Fruit fly (Drosophila melanogaster) whole organism, embryonic: ENCODE results near the gene CG9302.

Experiments used
- CG10321 ChIP-seq: fragments of 200-800 bp; sonication (Bioruptor generic); IDR thresholded peaks from 2 replicates; pipeline ENCODE4 v1.3.6; 2022; ENCODE audit warnings: missing biosample characterization, missing genetic modification characterization
- CG10462 ChIP-seq: fragments of 200-800 bp; sonication (Bioruptor generic); optimal IDR thresholded peaks from 2 replicates; lab custom pipeline; 2016; ENCODE audit warnings: missing biosample characterization, missing genetic modification characterization
- CG10654 ChIP-seq: fragments of 200-800 bp; sonication (Bioruptor generic); optimal IDR thresholded peaks from 2 replicates; lab custom pipeline; 2016; ENCODE audit warnings: missing biosample characterization, missing genetic modification characterization
- CG11247 ChIP-seq: fragments of 200-800 bp; sonication (Bioruptor generic); IDR thresholded peaks from 2 replicates; pipeline ENCODE4 v1.3.6; 2022; ENCODE audit warnings: missing biosample characterization, missing genetic modification characterization
- CG11398 ChIP-seq: fragments of 200-800 bp; sonication (Bioruptor generic); optimal IDR thresholded peaks from 2 replicates; lab custom pipeline; 2016; ENCODE audit warnings: missing biosample characterization, missing genetic modification characterization
- CG12104 ChIP-seq: fragments of 200-800 bp; sonication (Bioruptor generic); optimal IDR thresholded peaks from 3 replicates; lab custom pipeline; 2016; ENCODE audit warnings: missing biosample characterization, missing genetic modification characterization
- CG12744 ChIP-seq: fragments of 200-800 bp; sonication (Bioruptor generic); optimal IDR thresholded peaks from 2 replicates; lab custom pipeline; 2016; ENCODE audit warnings: missing biosample characterization, missing genetic modification characterization
- CG13894 ChIP-seq: fragments of 200-800 bp; sonication (Bioruptor generic); optimal IDR thresholded peaks from 3 replicates; lab custom pipeline; 2018; ENCODE audit warnings: missing biosample characterization, mild to moderate bottlenecking, missing genetic modification characterization, moderate library complexity
- CG14710 ChIP-seq: fragments of 200-800 bp; sonication (Bioruptor generic); optimal IDR thresholded peaks from 3 replicates; lab custom pipeline; 2019; ENCODE audit warnings: missing biosample characterization, mild to moderate bottlenecking, missing genetic modification characterization, moderate library complexity
- CG14860 ChIP-seq: fragments of 200-800 bp; sonication (Bioruptor generic); IDR thresholded peaks from 3 replicates; pipeline ENCODE4 v1.3.6; 2022; ENCODE audit warnings: missing biosample characterization, missing genetic modification characterization; ENCODE audit not compliant: partially characterized antibody
- CG1529 ChIP-seq: fragments of 200-800 bp; sonication (Bioruptor generic); optimal IDR thresholded peaks from 3 replicates; lab custom pipeline; 2018; ENCODE audit warnings: missing biosample characterization, missing genetic modification characterization
- CG2678 ChIP-seq: fragments of 200-800 bp; sonication (Bioruptor generic); optimal IDR thresholded peaks from 3 replicates; lab custom pipeline; 2019; ENCODE audit warnings: missing biosample characterization, mild to moderate bottlenecking, missing genetic modification characterization, moderate library complexity
- CG31388 ChIP-seq: fragments of 200-800 bp; sonication (Bioruptor generic); optimal IDR thresholded peaks from 2 replicates; lab custom pipeline; 2016; ENCODE audit warnings: missing biosample characterization, missing genetic modification characterization
- CG3163 ChIP-seq: fragments of 200-800 bp; sonication (Bioruptor generic); optimal IDR thresholded peaks from 3 replicates; lab custom pipeline; 2016; ENCODE audit warnings: missing biosample characterization, missing genetic modification characterization
- CG32532 ChIP-seq: fragments of 200-800 bp; sonication (Bioruptor generic); IDR thresholded peaks from 2 replicates; pipeline ENCODE4 v1.3.6; 2022; ENCODE audit warnings: missing biosample characterization, missing genetic modification characterization
- CG4707 ChIP-seq: fragments of 200-800 bp; sonication (Bioruptor generic); optimal IDR thresholded peaks from 2 replicates; lab custom pipeline; 2018; ENCODE audit warnings: missing biosample characterization, mild to moderate bottlenecking, missing genetic modification characterization, moderate library complexity
- CG5180 ChIP-seq: fragments of 200-800 bp; sonication (Bioruptor generic); optimal IDR thresholded peaks from 3 replicates; lab custom pipeline; 2017; ENCODE audit warnings: missing biosample characterization, missing genetic modification characterization, mild to moderate bottlenecking, moderate library complexity, missing genetic modification reagents
- CG9437 ChIP-seq: fragments of 200-800 bp; sonication (Bioruptor generic); optimal IDR thresholded peaks from 2 replicates; lab custom pipeline; 2018; ENCODE audit warnings: missing biosample characterization, mild to moderate bottlenecking, missing genetic modification characterization
- CG9609 ChIP-seq: fragments of 200-800 bp; sonication (Bioruptor generic); optimal IDR thresholded peaks from 3 replicates; lab custom pipeline; 2016; ENCODE audit warnings: missing biosample characterization, missing genetic modification characterization
- D ChIP-seq, 2 experiments: fragments of 200-800 bp in 1 of 2; fragments of >200 bp in 1 of 2; sonication (Bioruptor generic) in 1 of 2; optimal IDR thresholded peaks; 2 replicates in 1 of 2; 3 replicates in 1 of 2; lab custom pipeline; 2017; ENCODE audit warnings: mild to moderate bottlenecking in 1 of 2, missing biosample characterization in 1 of 2, missing genetic modification characterization in 1 of 2, missing genetic modification reagents in 1 of 2
- E2f1 ChIP-seq: fragments of 200-800 bp; sonication (Bioruptor generic); IDR thresholded peaks from 2 replicates; pipeline ENCODE4 v1.3.6; 2022; ENCODE audit warnings: missing biosample characterization, missing genetic modification characterization
- Ets65A ChIP-seq: fragments of 200-800 bp; sonication (Bioruptor generic); peaks from one replicate; lab custom pipeline; 2016; ENCODE audit warnings: missing biosample characterization, missing genetic modification characterization
- Fer2 ChIP-seq: fragments of 200-800 bp; sonication (Bioruptor generic); optimal IDR thresholded peaks from 2 replicates; lab custom pipeline; 2018; ENCODE audit warnings: missing biosample characterization, mild to moderate bottlenecking, missing genetic modification characterization, moderate library complexity
- Hmx ChIP-seq: fragments of 200-800 bp; sonication (Bioruptor generic); optimal IDR thresholded peaks from 2 replicates; lab custom pipeline; 2016; ENCODE audit warnings: missing biosample characterization, missing genetic modification characterization
- Jarid2 ChIP-seq: fragments of 200-800 bp; sonication (Bioruptor generic); optimal IDR thresholded peaks from 3 replicates; lab custom pipeline; 2017; ENCODE audit warnings: mild to moderate bottlenecking, missing biosample characterization, missing genetic modification reagents, missing genetic modification characterization
- Lpt ChIP-seq: fragments of >200 bp; optimal IDR thresholded peaks from 2 replicates; lab custom pipeline; 2018; ENCODE audit warnings: missing biosample characterization, missing genetic modification characterization
- Nf-YA ChIP-seq: fragments of 200-800 bp; sonication (Bioruptor generic); IDR thresholded peaks from 2 replicates; pipeline ENCODE4 v1.3.6; 2022; ENCODE audit warnings: missing biosample characterization, missing genetic modification characterization
- NfI ChIP-seq: fragments of 200-800 bp; sonication (Bioruptor generic); optimal IDR thresholded peaks from 3 replicates; lab custom pipeline; 2018; ENCODE audit warnings: missing biosample characterization, mild to moderate bottlenecking, missing genetic modification characterization, moderate library complexity
- Scr ChIP-seq: fragments of 200-800 bp; sonication (Bioruptor generic); IDR thresholded peaks from 2 replicates; pipeline ENCODE4 v1.3.6; 2022; ENCODE audit warnings: missing biosample characterization, missing genetic modification characterization; ENCODE audit not compliant: partially characterized antibody
- Sin3A ChIP-seq: fragments of >200 bp; optimal IDR thresholded peaks from 2 replicates; lab custom pipeline; 2018
- Sry-δ ChIP-seq: fragments of 200-800 bp; sonication (Bioruptor generic); optimal IDR thresholded peaks from 2 replicates; lab custom pipeline; 2016; ENCODE audit warnings: missing biosample characterization, missing genetic modification characterization
- abd-A ChIP-seq: fragments of 200-800 bp; sonication (Bioruptor generic); optimal IDR thresholded peaks from 3 replicates; lab custom pipeline; 2019; ENCODE audit warnings: missing biosample characterization, mild to moderate bottlenecking, missing genetic modification characterization, moderate library complexity
- al ChIP-seq: fragments of 200-800 bp; sonication (Bioruptor generic); IDR thresholded peaks from 2 replicates; pipeline ENCODE4 v1.3.6; 2022; ENCODE audit warnings: missing biosample characterization, missing genetic modification characterization
- ap ChIP-seq: fragments of 200-800 bp; sonication (Bioruptor generic); IDR thresholded peaks from 2 replicates; pipeline ENCODE4 v1.3.6; 2022; ENCODE audit warnings: missing biosample characterization, missing genetic modification characterization
- ash1 ChIP-seq: fragments of 200-800 bp; sonication (Bioruptor generic); optimal IDR thresholded peaks from 2 replicates; lab custom pipeline; 2018; ENCODE audit warnings: missing biosample characterization, mild to moderate bottlenecking, missing genetic modification characterization
- btn ChIP-seq: fragments of 200-800 bp; sonication (Bioruptor generic); optimal IDR thresholded peaks from 2 replicates; lab custom pipeline; 2016; ENCODE audit warnings: missing biosample characterization, missing genetic modification characterization
- dimm ChIP-seq: fragments of 200-800 bp; sonication (Bioruptor generic); IDR thresholded peaks from 2 replicates; pipeline ENCODE4 v1.3.6; 2022; ENCODE audit warnings: missing biosample characterization, missing genetic modification characterization
- emc ChIP-seq: fragments of 200-800 bp; sonication (Bioruptor generic); optimal IDR thresholded peaks from 2 replicates; lab custom pipeline; 2016; ENCODE audit warnings: missing biosample characterization, missing genetic modification characterization
- gsb ChIP-seq: fragments of 200-800 bp; sonication (Bioruptor generic); IDR thresholded peaks from 2 replicates; pipeline ENCODE4 v1.3.6; 2022; ENCODE audit warnings: missing biosample characterization, missing genetic modification characterization
- ham ChIP-seq: fragments of 200-800 bp; sonication (Bioruptor generic); IDR thresholded peaks from 2 replicates; pipeline ENCODE4 v1.3.6; 2022; ENCODE audit warnings: missing biosample characterization, missing genetic modification characterization
- her ChIP-seq: fragments of 200-800 bp; sonication (Bioruptor generic); optimal IDR thresholded peaks from 2 replicates; lab custom pipeline; 2016; ENCODE audit warnings: missing biosample characterization, missing genetic modification characterization
- maf-S ChIP-seq: fragments of 200-800 bp; sonication (Bioruptor generic); optimal IDR thresholded peaks from 2 replicates; lab custom pipeline; 2016; ENCODE audit warnings: missing biosample characterization, missing genetic modification characterization
- mld ChIP-seq: fragments of 200-800 bp; sonication (Bioruptor generic); IDR thresholded peaks from 3 replicates; pipeline ENCODE4 v1.3.6; 2022; ENCODE audit warnings: missing biosample characterization, missing genetic modification characterization; ENCODE audit not compliant: partially characterized antibody
- nerfin-1 ChIP-seq: fragments of 200-800 bp; sonication (Bioruptor generic); optimal IDR thresholded peaks from 3 replicates; lab custom pipeline; 2019; ENCODE audit warnings: missing biosample characterization, mild to moderate bottlenecking, missing genetic modification characterization, moderate library complexity
- nmo ChIP-seq: fragments of 200-800 bp; sonication (Bioruptor generic); optimal IDR thresholded peaks from 2 replicates; lab custom pipeline; 2018; ENCODE audit warnings: missing biosample characterization, mild to moderate bottlenecking, missing genetic modification characterization, moderate library complexity
- scrt ChIP-seq: fragments of 200-800 bp; sonication (Bioruptor generic); optimal IDR thresholded peaks from 2 replicates; lab custom pipeline; 2018; ENCODE audit warnings: missing biosample characterization, mild to moderate bottlenecking, missing genetic modification characterization, moderate library complexity
- shn ChIP-seq: fragments of 200-800 bp; sonication (Bioruptor generic); optimal IDR thresholded peaks from 3 replicates; lab custom pipeline; 2016; ENCODE audit warnings: missing biosample characterization, missing genetic modification characterization
- wek ChIP-seq: fragments of 200-800 bp; sonication (Bioruptor generic); optimal IDR thresholded peaks from 3 replicates; lab custom pipeline; 2018; ENCODE audit warnings: missing biosample characterization, mild to moderate bottlenecking, missing genetic modification characterization, moderate library complexity
- zf30C ChIP-seq: fragments of 200-800 bp; sonication (Bioruptor generic); optimal IDR thresholded peaks from 3 replicates; lab custom pipeline; 2018; ENCODE audit warnings: missing biosample characterization, mild to moderate bottlenecking, missing genetic modification characterization

CG9302 gene

DNA sequence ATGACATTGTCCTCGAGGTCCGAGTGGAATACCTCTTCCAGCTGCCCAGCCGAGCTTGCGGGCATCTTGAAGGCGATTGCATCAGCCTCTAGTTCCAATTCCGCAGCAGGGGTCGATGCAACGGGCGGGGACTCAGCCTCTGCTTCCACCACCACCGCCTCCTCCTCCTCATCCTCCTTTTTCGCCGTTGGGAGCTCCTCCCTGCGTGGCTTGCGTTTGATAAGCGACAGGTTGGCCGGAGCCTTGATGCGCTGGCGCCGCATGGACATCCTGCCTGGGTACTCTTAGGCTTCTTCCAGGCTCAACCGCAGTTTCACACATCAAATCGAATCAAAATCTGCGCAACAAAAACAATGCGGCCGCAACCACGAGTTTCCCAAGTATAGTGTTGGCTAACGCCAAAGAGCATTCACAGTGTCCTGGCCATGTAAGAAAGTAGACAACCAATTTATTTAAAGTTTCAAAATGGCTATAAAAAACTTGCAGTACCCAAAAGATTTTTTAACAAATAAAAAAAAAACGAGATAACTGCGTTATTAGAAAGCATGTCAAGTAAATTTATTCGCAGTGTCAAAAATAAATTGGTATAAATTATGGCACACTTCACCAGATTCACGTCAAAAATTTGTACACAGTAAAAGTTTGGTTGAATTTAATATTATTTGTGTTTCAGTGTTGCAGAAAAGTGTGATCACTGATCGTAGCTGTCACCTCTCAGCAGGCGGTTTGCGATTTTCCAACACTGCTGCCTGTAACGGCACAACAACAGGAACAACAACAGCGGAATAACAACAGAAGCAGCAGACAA lies 4.7 kb downstream of the CG9302 start, which contains the start of the genes Bdp1 and CG6565 (continued):
- TF ChIP-seq shn (GFP tag; lab: Kevin White, UChicago) (peak; percentile 99), CG2678 (tag; lab: Kevin White, UChicago) (peak; percentile 97), Jarid2 (GFP tag; lab: Kevin White, UChicago) (no peak), Fer2 (tag; lab: Kevin White, UChicago) (peak; percentile 93), CG3163 (GFP tag; lab: Kevin White, UChicago) (peak; percentile 91), nerfin-1 (peak; percentile 92), Sin3A (lab: Kevin White, UChicago) (peak; percentile 91), CG9609 (GFP tag; lab: Kevin White, UChicago) (peak; percentile 99), CG9437 (GFP tag; lab: Kevin White, UChicago) (peak; percentile 94), Lpt (GFP tag; lab: Kevin White, UChicago) (no peak), E2f1 (GFP tag; lab: Robert Waterston, UW) (peak; percentile 94), CG12104 (GFP tag; lab: Kevin White, UChicago) (peak; percentile 98), mld (no peak), CG11247 (GFP tag; lab: Robert Waterston, UW) (peak; percentile 91), nmo (GFP tag; lab: Kevin White, UChicago) (peak; percentile 99), CG10321 (GFP tag; lab: Robert Waterston, UW) (peak; percentile 58; the same call in 1 of the 2 replicates), CG14710 (tag; lab: Kevin White, UChicago) (peak; percentile 98), scrt (GFP tag; lab: Kevin White, UChicago) (peak; percentile 86), CG14860 (GFP tag; lab: Robert Waterston, UW) (no peak), CG11398 (GFP tag; lab: Kevin White, UChicago) (peak; percentile 96), dimm (peak; percentile 82), ham (GFP tag; lab: Robert Waterston, UW) (peak; percentile 81), Ets65A (peak; percentile 100), Nf-YA (peak; percentile 80), zf30C (GFP tag; lab: Kevin White, UChicago) (peak; percentile 93), CG13894 (tag; lab: Kevin White, UChicago) (peak; percentile 94), CG32532 (peak; percentile 95), emc (GFP tag; lab: Kevin White, UChicago) (peak; percentile 93), ap (GFP tag; lab: Robert Waterston, UW) (peak; percentile 87), btn (GFP tag; lab: Kevin White, UChicago) (peak; percentile 96), CG31388 (GFP tag; lab: Kevin White, UChicago) (peak; percentile 95), Scr (GFP tag; lab: Robert Waterston, UW) (peak; percentile 48; the same call in 1 of the 2 replicates), CG10654 (GFP tag; lab: Kevin White, UChicago) (peak; percentile 98), CG1529 (GFP tag; lab: Kevin White, UChicago) (peak; percentile 95), al (GFP tag; lab: Robert Waterston, UW) (peak; percentile 96), Sry-δ (GFP tag; lab: Kevin White, UChicago) (peak; percentile 85), CG10462 (GFP tag; lab: Kevin White, UChicago) (peak; percentile 98), CG5180 (peak; percentile 85), Hmx (peak; percentile 93), her (peak; percentile 95), D (optimal IDR thresholded peaks at IDR 0.05; lab: Kevin White, UChicago) (no peak), D (GFP tag; optimal IDR thresholded peaks at IDR 0.05; lab: Kevin White, UChicago) (peak; percentile 96), gsb (GFP tag; lab: Robert Waterston, UW) (peak; percentile 89), abd-A (tag; lab: Kevin White, UChicago) (no peak), CG4707 (GFP tag; lab: Kevin White, UChicago) (peak; percentile 46), wek (GFP tag; lab: Kevin White, UChicago) (peak; percentile 68), maf-S (peak; percentile 98), CG12744 (GFP tag; lab: Kevin White, UChicago) (peak; percentile 98), ash1 (GFP tag; lab: Kevin White, UChicago) (no peak), NfI (GFP tag; lab: Kevin White, UChicago) (peak; percentile 97)
